Fruit fly (Drosophila melanogaster): ENCODE results near the gene CG9338.

The CG9338 gene

dm6 chr2L:20826226-20826625, 38.8 kb upstream of the CG9338 start:
- TF ChIP-seq Dll (optimal IDR thresholded peaks at IDR 0.05) (no peak), psq (optimal IDR thresholded peaks at IDR 0.05) (no peak), pan (optimal IDR thresholded peaks at IDR 0.05) (no peak), CG8478 (optimal IDR thresholded peaks at IDR 0.05) (no peak), EcR (GFP tag; optimal IDR thresholded peaks at IDR 0.05) (no peak), usp (GFP tag; optimal IDR thresholded peaks at IDR 0.05) (no peak)

- TF ChIP-seq usp (GFP tag; optimal IDR thresholded peaks at IDR 0.05) (no peak), CG8478 (optimal IDR thresholded peaks at IDR 0.05) (no peak), pan (optimal IDR thresholded peaks at IDR 0.05) (no peak)
Measured at dm6 chr2L:20827045-20827444, 38.0 kb upstream of the CG9338 start.

dm6 chr2L:20828701-20829100, 36.3 kb upstream of the CG9338 start:
- TF ChIP-seq CG8478 (optimal IDR thresholded peaks at IDR 0.05), result no peak
- TF ChIP-seq EcR (GFP tag; optimal IDR thresholded peaks at IDR 0.05), result no peak
- no peak for TF ChIP-seq usp (GFP tag; optimal IDR thresholded peaks at IDR 0.05)
- no peak for TF ChIP-seq pan (optimal IDR thresholded peaks at IDR 0.05)
- TF ChIP-seq psq (optimal IDR thresholded peaks at IDR 0.05), result no peak
- TF ChIP-seq Dll (optimal IDR thresholded peaks at IDR 0.05), result no peak

DNA sequence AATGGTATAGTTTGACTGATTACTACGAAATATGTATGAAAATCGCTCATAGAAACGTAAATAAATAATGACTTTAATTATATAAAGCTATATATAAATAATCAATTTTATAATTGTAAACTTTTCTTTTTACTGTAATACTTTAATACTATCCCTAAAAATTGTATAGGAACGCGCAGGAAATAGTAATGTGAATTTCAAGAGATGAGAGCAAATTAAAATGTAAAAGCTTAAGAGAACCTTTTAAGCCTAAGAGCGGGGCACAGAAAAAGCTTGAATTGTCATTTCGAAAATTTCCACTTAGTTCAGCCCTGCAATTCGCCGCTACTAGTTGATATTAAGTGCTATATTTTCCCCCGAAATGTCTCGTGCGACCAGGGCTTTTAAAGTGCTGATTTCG, 35.7 kb upstream of the CG9338 start, which contains the start of gene CG31673:
TSS of gene CG31673 (plus strand) at position 301 of the 400 bp plus-strand sequence.
- TF ChIP-seq pan (optimal IDR thresholded peaks at IDR 0.05) (no peak), CG8478 (optimal IDR thresholded peaks at IDR 0.05) (no peak), psq (optimal IDR thresholded peaks at IDR 0.05) (no peak), EcR (GFP tag; optimal IDR thresholded peaks at IDR 0.05) (no peak), Dll (optimal IDR thresholded peaks at IDR 0.05) (no peak), usp (GFP tag; optimal IDR thresholded peaks at IDR 0.05) (no peak)

- TF ChIP-seq CG8478 (optimal IDR thresholded peaks at IDR 0.05) (no peak), EcR (GFP tag; optimal IDR thresholded peaks at IDR 0.05) (no peak)
Measured at dm6 chr2L:20829755-20830396, 35.1 kb upstream of the CG9338 start.

DNA sequence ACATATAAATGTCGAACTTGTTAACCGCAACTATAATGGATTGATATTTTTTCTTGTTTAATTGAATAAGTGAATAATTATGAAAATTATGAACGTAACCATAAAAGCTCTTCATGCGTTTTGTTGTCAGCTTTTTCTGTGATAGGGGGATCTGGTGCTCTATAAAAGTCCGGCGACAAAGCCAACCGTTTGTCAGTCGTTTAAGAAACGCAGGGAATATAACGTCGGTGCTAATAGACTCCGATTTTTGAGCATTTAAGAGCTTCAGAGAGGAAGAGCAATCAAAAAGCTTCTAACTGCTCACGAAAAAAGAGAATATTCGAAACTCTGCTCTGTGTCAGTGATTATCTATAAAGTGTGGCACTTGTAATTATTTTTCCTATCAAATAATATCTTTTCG, 34.0 kb upstream of the CG9338 start, which contains the start of gene CG31674:
TSS of gene CG31674 (plus strand) at position 203 of the 400 bp plus-strand sequence.
- TF ChIP-seq EcR (GFP tag; optimal IDR thresholded peaks at IDR 0.05) (no peak), CG8478 (optimal IDR thresholded peaks at IDR 0.05) (no peak), Dll (optimal IDR thresholded peaks at IDR 0.05) (no peak), usp (GFP tag; optimal IDR thresholded peaks at IDR 0.05) (no peak), psq (optimal IDR thresholded peaks at IDR 0.05) (no peak), pan (optimal IDR thresholded peaks at IDR 0.05) (no peak)

DNA sequence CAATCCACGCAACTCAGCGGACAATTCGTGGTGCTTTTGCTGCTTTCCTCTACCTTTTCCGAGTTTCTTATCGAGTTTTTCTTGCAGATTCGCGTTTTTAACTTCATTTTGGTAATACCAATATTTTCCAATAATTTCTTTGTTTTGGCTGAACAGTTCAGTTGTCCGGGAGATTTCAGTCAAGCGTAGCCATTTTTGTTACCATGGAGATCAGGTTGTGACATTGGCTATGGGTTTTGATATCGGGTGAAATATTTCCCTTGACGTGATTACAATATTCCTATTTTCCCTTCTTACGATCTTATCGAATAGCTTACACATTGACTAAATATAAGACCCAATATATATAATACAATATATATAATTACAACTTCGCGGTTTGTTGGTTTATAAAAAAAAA, 29.5 kb upstream of the CG9338 start, which contains the start of gene Oseg5:
TSS of gene Oseg5 (minus strand) at position 340 of the 400 bp plus-strand sequence.
- TF ChIP-seq usp (GFP tag; optimal IDR thresholded peaks at IDR 0.05) (no peak), psq (optimal IDR thresholded peaks at IDR 0.05) (no peak), Dll (optimal IDR thresholded peaks at IDR 0.05) (no peak), pan (optimal IDR thresholded peaks at IDR 0.05) (no peak)

dm6 chr2L:20837885-20838284, 27.1 kb upstream of the CG9338 start, which contains the start of gene Spn38F:
Gene Spn38F, minus strand, starts transcription at chr2L:20837985.
- no peak for TF ChIP-seq Dll (optimal IDR thresholded peaks at IDR 0.05)

- TF ChIP-seq Dll (optimal IDR thresholded peaks at IDR 0.05) (no peak), pan (optimal IDR thresholded peaks at IDR 0.05) (no peak), psq (optimal IDR thresholded peaks at IDR 0.05) (no peak), EcR (GFP tag; optimal IDR thresholded peaks at IDR 0.05) (no peak), CG8478 (optimal IDR thresholded peaks at IDR 0.05) (no peak), usp (GFP tag; optimal IDR thresholded peaks at IDR 0.05) (no peak)
Measured at dm6 chr2L:20840006-20840405, 25.0 kb upstream of the CG9338 start.

DNA sequence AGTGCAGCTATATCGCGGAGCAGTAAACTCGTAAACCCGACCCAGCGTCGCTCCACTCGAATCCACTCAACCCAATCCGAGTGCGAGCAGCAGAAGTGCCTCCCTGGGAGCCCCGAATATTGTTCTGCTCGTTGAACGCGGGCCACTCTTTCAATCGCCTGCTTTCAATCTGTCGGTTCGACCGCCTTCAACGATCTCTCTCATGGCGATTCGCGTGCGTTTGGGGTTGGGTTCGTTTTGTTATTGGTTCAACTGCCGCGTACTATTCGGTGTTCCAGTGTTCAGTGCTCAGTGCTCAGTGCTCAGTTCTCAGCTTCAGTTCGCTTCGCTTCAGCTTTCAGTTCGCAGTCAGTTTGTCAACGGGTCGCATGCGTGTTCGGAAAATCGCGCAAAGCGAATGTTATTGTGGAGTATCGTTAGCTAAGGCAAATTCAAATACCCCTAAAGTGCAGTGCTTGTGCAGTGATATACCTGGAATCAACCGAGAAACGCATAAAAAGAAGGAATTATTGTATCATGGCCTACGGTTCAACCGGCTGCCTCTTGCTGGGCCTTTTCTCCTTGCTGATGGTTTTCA, 24.5 kb upstream of the CG9338 start, which contains the start of gene CG31676:
TSS of gene CG31676 (plus strand) at position 289 of the 577 bp plus-strand sequence.
- TF ChIP-seq psq (optimal IDR thresholded peaks at IDR 0.05) (no peak), Dll (optimal IDR thresholded peaks at IDR 0.05) (no peak), EcR (GFP tag; optimal IDR thresholded peaks at IDR 0.05) (no peak), pan (optimal IDR thresholded peaks at IDR 0.05) (no peak), CG8478 (optimal IDR thresholded peaks at IDR 0.05) (no peak), usp (GFP tag; optimal IDR thresholded peaks at IDR 0.05) (no peak)

dm6 chr2L:20844381-20844780, 20.6 kb upstream of the CG9338 start:
- TF ChIP-seq pan (optimal IDR thresholded peaks at IDR 0.05) (no peak), psq (optimal IDR thresholded peaks at IDR 0.05) (no peak), usp (GFP tag; optimal IDR thresholded peaks at IDR 0.05) (no peak)

dm6 chr2L:20849000-20849399, 16.0 kb upstream of the CG9338 start, which contains the start of gene CG14402:
Gene CG14402, plus strand, starts transcription at chr2L:20849300.
- no peak for TF ChIP-seq CG8478 (optimal IDR thresholded peaks at IDR 0.05)

- TF ChIP-seq pan (optimal IDR thresholded peaks at IDR 0.05), result no peak
- TF ChIP-seq EcR (GFP tag; optimal IDR thresholded peaks at IDR 0.05), result no peak
- TF ChIP-seq usp (GFP tag; optimal IDR thresholded peaks at IDR 0.05), result no peak
- TF ChIP-seq psq (optimal IDR thresholded peaks at IDR 0.05), result no peak
- no peak for TF ChIP-seq Dll (optimal IDR thresholded peaks at IDR 0.05)
Measured at dm6 chr2L:20851592-20851991, 13.4 kb upstream of the CG9338 start.
